Worm (Caenorhabditis elegans) whole organism, L4 larva: Measurements from ENCODE around the gene ubc-17.

Experiments
- D1046.2 ChIP-seq: fragments of 200-800 bp; sonication (Bioruptor generic); IDR thresholded peaks from 2 replicates; pipeline ENCODE4 v1.3.6; 2022; ENCODE audit warnings: missing genetic modification characterization, missing compliant biosample characterization
- F49E8.2 ChIP-seq: sonication (generic microtip); optimal IDR thresholded peaks from 2 replicates; lab custom pipeline; 2016; ENCODE audit warnings: missing compliant biosample characterization, mild to moderate bottlenecking, missing genetic modification characterization, borderline replicate concordance
- T26A8.4 ChIP-seq: fragments of 200-800 bp; sonication (Bioruptor generic); IDR thresholded peaks from 2 replicates; pipeline ENCODE4 v1.3.6; 2022; ENCODE audit warnings: missing genetic modification characterization, missing compliant biosample characterization
- Y48G9A.11 ChIP-seq: fragments of 200-800 bp; sonication (Bioruptor generic); IDR thresholded peaks from 2 replicates; pipeline ENCODE4 v1.3.6; 2022; ENCODE audit warnings: missing genetic modification reagents, missing genetic modification characterization, missing compliant biosample characterization
- Y75B8A.6 ChIP-seq: fragments of 200-800 bp; sonication (Bioruptor generic); IDR thresholded peaks from 2 replicates; pipeline ENCODE4 v1.3.6; 2022; ENCODE audit warnings: missing genetic modification reagents, missing genetic modification characterization, missing compliant biosample characterization
- ZK337.2 ChIP-seq: fragments of 200-800 bp; sonication (Bioruptor generic); IDR thresholded peaks from 2 replicates; pipeline ENCODE4 v1.3.6; 2022; ENCODE audit warnings: missing genetic modification reagents, missing genetic modification characterization, missing compliant biosample characterization
- aha-1 ChIP-seq: fragments of 150-350 bp; peaks from one replicate; lab custom pipeline; 2014; ENCODE audit warnings: missing biosample characterization, missing genetic modification characterization
- attf-4 ChIP-seq: sonication (generic microtip); optimal IDR thresholded peaks from 3 replicates; lab custom pipeline; 2017; ENCODE audit warnings: missing biosample characterization, missing genetic modification characterization
- ceh-82 ChIP-seq: sonication (generic microtip); optimal IDR thresholded peaks from 2 replicates; lab custom pipeline; 2017; ENCODE audit warnings: missing biosample characterization, missing genetic modification characterization
- ces-1 ChIP-seq: fragments of 150-350 bp; sonication (generic microtip); optimal IDR thresholded peaks from 4 replicates; lab custom pipeline; 2014; ENCODE audit warnings: missing biosample characterization, missing genetic modification reagents, missing genetic modification characterization
- daf-16 ChIP-seq, 3 experiments: sonication (generic microtip); optimal IDR thresholded peaks; 2 replicates each; lab custom pipeline; 2016 to 2017; ENCODE audit warnings: missing genetic modification characterization in 3 of 3, missing genetic modification reagents in 3 of 3, mild to moderate bottlenecking in 2 of 3, missing compliant biosample characterization in 2 of 3, missing biosample characterization in 1 of 3, moderate library complexity in 1 of 3
- daf-8 ChIP-seq: fragments of 200-800 bp; sonication (Bioruptor generic); IDR thresholded peaks from 2 replicates; pipeline ENCODE4 v1.3.6; 2022; ENCODE audit warnings: missing genetic modification characterization, missing compliant biosample characterization
- dpl-1 ChIP-seq: fragments of 150-350 bp; optimal IDR thresholded peaks from 2 replicates; lab custom pipeline; 2014; ENCODE audit warnings: missing biosample characterization, missing genetic modification reagents, missing genetic modification characterization
- fos-1 ChIP-seq: fragments of 150-350 bp; optimal IDR thresholded peaks from 2 replicates; lab custom pipeline; 2014; ENCODE audit warnings: missing biosample characterization, missing genetic modification characterization
- gei-8 ChIP-seq: fragments of 200-800 bp; sonication (Bioruptor generic); optimal IDR thresholded peaks from 2 replicates; lab custom pipeline; 2018; ENCODE audit warnings: mild to moderate bottlenecking, missing genetic modification characterization, missing compliant biosample characterization
- hmg-1.1 ChIP-seq: fragments of 200-800 bp; sonication (Bioruptor generic); IDR thresholded peaks from 2 replicates; pipeline ENCODE4 v1.3.6; 2022; ENCODE audit warnings: missing genetic modification reagents, missing genetic modification characterization, missing compliant biosample characterization
- lim-7 ChIP-seq: fragments of 200-800 bp; sonication (Bioruptor generic); IDR thresholded peaks from 2 replicates; pipeline ENCODE4 v1.3.6; 2022; ENCODE audit warnings: missing genetic modification characterization, missing compliant biosample characterization
- lin-1 ChIP-seq: fragments of 200-800 bp; sonication (Bioruptor generic); IDR thresholded peaks from 2 replicates; pipeline ENCODE4 v1.3.6; 2022; ENCODE audit warnings: missing genetic modification reagents, missing genetic modification characterization, missing compliant biosample characterization
- lin-13 ChIP-seq: fragments of 150-350 bp; optimal IDR thresholded peaks from 2 replicates; lab custom pipeline; 2014; ENCODE audit warnings: missing biosample characterization, missing genetic modification reagents, missing genetic modification characterization
- lir-3 ChIP-seq: sonication (generic microtip); optimal IDR thresholded peaks from 2 replicates; lab custom pipeline; 2016; ENCODE audit warnings: mild to moderate bottlenecking, missing genetic modification characterization, missing compliant biosample characterization
- lsy-2 ChIP-seq, 2 experiments: fragments of 150-350 bp in 1 of 2; sonication (generic microtip) in 1 of 2; optimal IDR thresholded peaks; 2 replicates each; lab custom pipeline; 2014 to 2017; ENCODE audit warnings: missing biosample characterization in 2 of 2, missing genetic modification characterization in 2 of 2
- madf-5 ChIP-seq, 2 experiments: fragments of 200-800 bp; sonication (Bioruptor generic); IDR thresholded peaks; 2 replicates each; pipeline ENCODE4 v1.3.6; 2022; ENCODE audit warnings: missing compliant biosample characterization in 2 of 2, missing genetic modification characterization in 2 of 2
- nhr-10 ChIP-seq: fragments of 150-350 bp; optimal IDR thresholded peaks from 2 replicates; lab custom pipeline; 2014; ENCODE audit warnings: missing biosample characterization, missing genetic modification characterization
- nhr-237 ChIP-seq: sonication (generic microtip); optimal IDR thresholded peaks from 2 replicates; lab custom pipeline; 2017; ENCODE audit warnings: missing biosample characterization, missing genetic modification characterization
- nhr-28 ChIP-seq: fragments of 150-350 bp; optimal IDR thresholded peaks from 2 replicates; lab custom pipeline; 2014; ENCODE audit warnings: missing biosample characterization, missing genetic modification characterization
- nhr-41 ChIP-seq: fragments of 200-800 bp; sonication (Bioruptor generic); IDR thresholded peaks from 2 replicates; pipeline ENCODE4 v1.3.6; 2022; ENCODE audit warnings: missing genetic modification reagents, missing genetic modification characterization, missing compliant biosample characterization
- nhr-76 ChIP-seq: fragments of 150-350 bp; optimal IDR thresholded peaks from 2 replicates; lab custom pipeline; 2014; ENCODE audit warnings: missing biosample characterization, missing genetic modification characterization
- pha-4 ChIP-seq, 2 experiments: fragments of 150-350 bp in 1 of 2; fragments of 200-800 bp in 1 of 2; sonication (Bioruptor generic) in 1 of 2; IDR thresholded peaks in 1 of 2; optimal IDR thresholded peaks in 1 of 2; 2 replicates each; pipeline versions ENCODE4 v1.3.6 to Lab custom; 2014 to 2022; ENCODE audit warnings: missing genetic modification characterization in 2 of 2, missing genetic modification reagents in 2 of 2, missing biosample characterization in 1 of 2, missing compliant biosample characterization in 1 of 2
- rbr-2 ChIP-seq: sonication (generic microtip); optimal IDR thresholded peaks from 2 replicates; lab custom pipeline; 2016; ENCODE audit warnings: missing genotype, missing genetic modification characterization, missing compliant biosample characterization
- saeg-2 ChIP-seq: fragments of 200-800 bp; sonication (Bioruptor generic); IDR thresholded peaks from 2 replicates; pipeline ENCODE4 v1.3.6; 2022; ENCODE audit warnings: missing genetic modification reagents, missing genetic modification characterization, missing compliant biosample characterization
- snpc-4 ChIP-seq: fragments of 150-350 bp; optimal IDR thresholded peaks from 2 replicates; lab custom pipeline; 2014; ENCODE audit warnings: missing biosample characterization, missing genetic modification characterization
- unc-39 ChIP-seq: sonication (generic microtip); optimal IDR thresholded peaks from 2 replicates; lab custom pipeline; 2017; ENCODE audit warnings: missing biosample characterization, missing genetic modification characterization
- zfp-3 ChIP-seq: fragments of 200-800 bp; sonication (Bioruptor generic); conservative IDR thresholded peaks from 2 replicates; pipeline ENCODE4 v1.3.6; 2022; ENCODE audit warnings: missing genetic modification reagents, missing genetic modification characterization, missing compliant biosample characterization
- zip-11 ChIP-seq: fragments of 200-800 bp; sonication (Bioruptor generic); IDR thresholded peaks from 2 replicates; pipeline ENCODE4 v1.3.6; 2022; ENCODE audit warnings: missing genetic modification characterization, missing compliant biosample characterization
- zip-2 ChIP-seq: fragments of 150-350 bp; optimal IDR thresholded peaks from 2 replicates; lab custom pipeline; 2014; ENCODE audit warnings: missing biosample characterization, missing genetic modification characterization
- ztf-11 ChIP-seq: fragments of 150-350 bp; optimal IDR thresholded peaks from 2 replicates; lab custom pipeline; 2014; ENCODE audit warnings: missing biosample characterization, missing genetic modification characterization

Gene ubc-17

DNA sequence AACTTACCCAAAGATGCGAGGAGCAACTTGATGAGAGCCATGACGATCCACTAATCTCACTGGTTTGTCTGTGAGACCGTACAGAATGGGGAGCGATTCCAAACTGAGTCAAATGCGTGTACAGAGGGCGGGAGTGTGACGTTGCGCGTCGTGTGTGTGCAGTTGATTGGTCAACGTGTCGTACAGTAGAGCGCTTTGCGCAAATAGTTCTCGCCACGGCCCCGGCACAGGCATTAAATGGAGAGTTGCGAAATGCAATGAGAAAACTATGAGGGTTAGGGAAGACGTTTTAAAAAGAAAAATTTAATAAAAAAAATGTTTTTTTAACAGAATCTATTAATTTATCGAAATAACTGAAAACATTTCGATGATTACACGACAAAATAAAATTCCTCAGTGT is 18.0 kb downstream of the ubc-17 start, which contains the start of gene pdi-6 (continued):
- TF ChIP-seq zfp-3 (GFP tag; lab: Robert Waterston, UW) (peak; percentile 73; the same call in 1 of the 2 replicates), nhr-10 (peak; percentile 36), zip-2 (tag; lab: Kevin White, UChicago) (peak; percentile 50), D1046.2 (GFP tag; lab: Robert Waterston, UW) (0 out of 2 replicates have a peak, but pooled peaks have one; percentile 70), saeg-2 (no peak), rbr-2 (peak; percentile 89), T26A8.4 (GFP tag; lab: Robert Waterston, UW) (no peak), hmg-1.1 (GFP tag; lab: Robert Waterston, UW) (peak; percentile 87), fos-1 (tag; lab: Kevin White, UChicago) (no peak), nhr-237 (tag; lab: Kevin White, UChicago) (no peak), Y75B8A.6 (GFP tag; lab: Robert Waterston, UW) (0 out of 2 replicates have a peak, but pooled peaks have one; percentile 49), gei-8 (GFP tag; lab: Kevin White, UChicago) (no peak), nhr-76 (tag; lab: Kevin White, UChicago) (no peak), lin-13 (GFP tag; lab: Kevin White, UChicago) (peak; percentile 94), aha-1 (tag; lab: Kevin White, UChicago) (peak; percentile 99)

DNA sequence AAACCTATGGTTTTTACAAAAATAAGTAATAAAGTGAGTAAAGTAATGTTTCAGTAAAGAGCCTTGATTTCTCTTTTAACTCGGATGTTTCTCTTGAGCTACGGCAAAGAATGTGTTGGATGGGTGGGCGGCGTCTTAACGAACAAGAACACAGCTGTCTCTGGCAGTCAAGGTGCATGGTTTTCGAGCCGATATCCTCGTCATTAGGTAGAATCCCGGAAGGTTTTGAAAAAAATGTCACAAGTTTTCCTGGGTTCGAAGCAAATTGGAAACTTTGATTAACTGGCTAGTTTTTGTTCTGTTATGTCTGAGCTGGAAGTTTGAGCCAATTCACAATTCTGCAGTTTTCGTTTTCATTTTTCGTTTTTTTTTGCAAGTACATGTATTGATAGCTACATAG is 24.9 kb downstream of the ubc-17 start, which contains the start of gene B0403.6:
Gene B0403.6, minus strand, starts transcription at position 101 of the 400 bp plus-strand sequence.
- no peak for TF ChIP-seq unc-39 (tag; lab: Kevin White, UChicago)
- no peak for TF ChIP-seq zfp-3 (GFP tag; lab: Robert Waterston, UW)
- TF ChIP-seq pha-4 (GFP tag; IDR thresholded peaks at IDR 0.05; lab: Robert Waterston, UW): no peak
- no peak for TF ChIP-seq pha-4 (tag; optimal IDR thresholded peaks at IDR 0.05; lab: Kevin White, UChicago)
- no peak for TF ChIP-seq zip-11 (GFP tag; lab: Robert Waterston, UW)
- TF ChIP-seq attf-4: no peak
- TF ChIP-seq dpl-1 (GFP tag; lab: Kevin White, UChicago): no peak
- no peak for TF ChIP-seq ZK337.2
- no peak for TF ChIP-seq daf-8
- no peak for TF ChIP-seq lir-3 (tag; lab: Kevin White, UChicago)
- no peak for TF ChIP-seq ceh-82
- no peak for TF ChIP-seq snpc-4 (tag; lab: Kevin White, UChicago)
- TF ChIP-seq nhr-28 (tag; lab: Kevin White, UChicago): no peak
- TF ChIP-seq lin-1: no peak
- TF ChIP-seq ztf-11 (tag; lab: Kevin White, UChicago): no peak
- TF ChIP-seq madf-5 (GFP tag; IDR thresholded peaks at IDR 0.05; lab: Robert Waterston, UW): no peak
- TF ChIP-seq ces-1 (GFP tag; lab: Kevin White, UChicago): no peak

DNA sequence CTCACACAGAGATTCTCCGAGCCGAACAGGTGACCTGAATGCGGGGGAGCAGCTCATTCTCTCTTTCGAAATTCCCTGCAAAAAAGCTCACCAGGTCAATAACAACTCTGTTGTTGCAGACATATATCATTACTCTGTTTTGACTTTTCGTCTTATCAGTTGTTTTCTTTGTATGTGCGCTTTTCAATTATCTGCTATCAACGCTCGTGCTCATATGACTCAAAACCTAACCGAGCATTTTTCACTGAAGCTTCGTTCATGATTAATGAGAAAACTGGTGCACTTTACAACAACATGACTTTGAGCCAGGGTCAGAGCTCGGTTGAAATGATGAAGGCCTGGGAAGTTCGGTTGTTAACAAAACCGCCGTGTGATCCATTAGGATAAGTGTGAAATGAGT is 26.1 kb downstream of the ubc-17 start:
- TF ChIP-seq aha-1 (tag; lab: Kevin White, UChicago) (peak; percentile 51), ZK337.2 (no peak), daf-16 (GFP tag; optimal IDR thresholded peaks at IDR 0.05; lab: Kevin White, UChicago) (peak in 1 of 2 experiments; percentile 89), daf-16 (tag; optimal IDR thresholded peaks at IDR 0.05; lab: Kevin White, UChicago) (no peak)
- TF ChIP-seq, all 104 proteins: peak for 2

ce11 chrX:7085067-7085466 is 34.7 kb downstream of the ubc-17 start, which contains the start of gene Y1B5A.1:
Gene Y1B5A.1, plus strand, starts transcription at chrX:7085367.
- TF ChIP-seq lsy-2 (tag; optimal IDR thresholded peaks at IDR 0.05; lab: Kevin White, UChicago): no peak
- TF ChIP-seq Y48G9A.11 (GFP tag; lab: Robert Waterston, UW): no peak
- TF ChIP-seq lim-7 (GFP tag; lab: Robert Waterston, UW): no peak
- TF ChIP-seq F49E8.2: no peak
- TF ChIP-seq nhr-41: no peak
